Worm (Caenorhabditis elegans) whole organism, L4 larva: ENCODE results near the gene npr-43.

Experiments used
- D1046.2 ChIP-seq: fragments of 200-800 bp; sonication (Bioruptor generic); IDR thresholded peaks from 2 replicates; pipeline ENCODE4 v1.3.6; 2022; ENCODE audit warnings: missing genetic modification characterization, missing compliant biosample characterization
- F37D6.2 ChIP-seq: sonication (generic microtip); optimal IDR thresholded peaks from 2 replicates; lab custom pipeline; 2016; ENCODE audit warnings: mild to moderate bottlenecking, missing genetic modification characterization, missing compliant biosample characterization
- R02D3.7 ChIP-seq: fragments of 150-350 bp; sonication (generic microtip); optimal IDR thresholded peaks from 3 replicates; lab custom pipeline; 2014; ENCODE audit warnings: missing biosample characterization, missing genetic modification characterization
- T26A8.4 ChIP-seq: fragments of 200-800 bp; sonication (Bioruptor generic); IDR thresholded peaks from 2 replicates; pipeline ENCODE4 v1.3.6; 2022; ENCODE audit warnings: missing genetic modification characterization, missing compliant biosample characterization
- Y48G9A.11 ChIP-seq: fragments of 200-800 bp; sonication (Bioruptor generic); IDR thresholded peaks from 2 replicates; pipeline ENCODE4 v1.3.6; 2022; ENCODE audit warnings: missing genetic modification reagents, missing genetic modification characterization, missing compliant biosample characterization
- Y5F2A.4 ChIP-seq: fragments of 200-800 bp; sonication (Bioruptor generic); optimal IDR thresholded peaks from 2 replicates; lab custom pipeline; 2018; ENCODE audit warnings: mild to moderate bottlenecking, missing genetic modification characterization, missing compliant biosample characterization
- ZK337.2 ChIP-seq: fragments of 200-800 bp; sonication (Bioruptor generic); IDR thresholded peaks from 2 replicates; pipeline ENCODE4 v1.3.6; 2022; ENCODE audit warnings: missing genetic modification reagents, missing genetic modification characterization, missing compliant biosample characterization
- ZK546.5 ChIP-seq, 2 experiments: sonication (generic microtip); optimal IDR thresholded peaks; 2 replicates each; lab custom pipeline; 2017; ENCODE audit warnings: missing biosample characterization in 2 of 2, missing genetic modification characterization in 2 of 2
- aha-1 ChIP-seq: fragments of 150-350 bp; peaks from one replicate; lab custom pipeline; 2014; ENCODE audit warnings: missing biosample characterization, missing genetic modification characterization
- attf-4 ChIP-seq: sonication (generic microtip); optimal IDR thresholded peaks from 3 replicates; lab custom pipeline; 2017; ENCODE audit warnings: missing biosample characterization, missing genetic modification characterization
- ceh-20 ChIP-seq: fragments of 200-800 bp; sonication (Bioruptor generic); IDR thresholded peaks from 2 replicates; pipeline ENCODE4 v1.3.6; 2022; ENCODE audit warnings: missing genetic modification reagents, missing genetic modification characterization, missing compliant biosample characterization
- ceh-28 ChIP-seq: fragments of 150-350 bp; optimal IDR thresholded peaks from 2 replicates; lab custom pipeline; 2014; ENCODE audit warnings: missing biosample characterization, missing genetic modification reagents, missing genetic modification characterization
- ceh-32 ChIP-seq: sonication (generic microtip); optimal IDR thresholded peaks from 2 replicates; lab custom pipeline; 2016; ENCODE audit warnings: mild to moderate bottlenecking, missing genetic modification characterization, missing compliant biosample characterization; ENCODE audit not compliant: poor library complexity
- cey-2 ChIP-seq: sonication (generic microtip); optimal IDR thresholded peaks from 3 replicates; lab custom pipeline; 2017; ENCODE audit warnings: missing genetic modification characterization, mild to moderate bottlenecking, missing compliant biosample characterization, antibody characterized with exemption, borderline replicate concordance; ENCODE audit not compliant: insufficient read depth
- daf-19 ChIP-seq: fragments of 200-800 bp; sonication (Bioruptor generic); conservative IDR thresholded peaks from 2 replicates; pipeline ENCODE4 v1.3.6; 2022; ENCODE audit warnings: missing genetic modification characterization, missing compliant biosample characterization
- dmd-6 ChIP-seq: fragments of 200-800 bp; sonication (Bioruptor generic); IDR thresholded peaks from 2 replicates; pipeline ENCODE4 v1.3.6; 2022; ENCODE audit warnings: missing genetic modification reagents, missing genetic modification characterization, missing compliant biosample characterization
- dpl-1 ChIP-seq: fragments of 150-350 bp; optimal IDR thresholded peaks from 2 replicates; lab custom pipeline; 2014; ENCODE audit warnings: missing biosample characterization, missing genetic modification reagents, missing genetic modification characterization
- duxl-1 ChIP-seq: sonication (generic microtip); optimal IDR thresholded peaks from 2 replicates; lab custom pipeline; 2016; ENCODE audit warnings: mild to moderate bottlenecking, missing genetic modification characterization, moderate library complexity, missing compliant biosample characterization; ENCODE audit not compliant: poor library complexity
- dve-1 ChIP-seq: sonication (generic microtip); optimal IDR thresholded peaks from 2 replicates; lab custom pipeline; 2017; ENCODE audit warnings: antibody characterized with exemption, mild to moderate bottlenecking, missing genetic modification characterization, missing compliant biosample characterization; ENCODE audit not compliant: insufficient read depth
- fkh-10 ChIP-seq: fragments of 150-350 bp; optimal IDR thresholded peaks from 2 replicates; lab custom pipeline; 2014; ENCODE audit warnings: missing biosample characterization, missing genetic modification reagents, missing genetic modification characterization
- fos-1 ChIP-seq: fragments of 150-350 bp; optimal IDR thresholded peaks from 2 replicates; lab custom pipeline; 2014; ENCODE audit warnings: missing biosample characterization, missing genetic modification characterization
- gei-8 ChIP-seq: fragments of 200-800 bp; sonication (Bioruptor generic); optimal IDR thresholded peaks from 2 replicates; lab custom pipeline; 2018; ENCODE audit warnings: mild to moderate bottlenecking, missing genetic modification characterization, missing compliant biosample characterization
- hif-1 ChIP-seq, 2 experiments: sonication (generic microtip); optimal IDR thresholded peaks; 2 replicates each; lab custom pipeline; 2016 to 2017; ENCODE audit warnings: missing compliant biosample characterization in 2 of 2, missing genetic modification characterization in 2 of 2, missing genetic modification reagents in 2 of 2, missing genotype in 2 of 2, mild to moderate bottlenecking in 1 of 2
- hlh-11 ChIP-seq: fragments of 200-800 bp; sonication (Bioruptor generic); optimal IDR thresholded peaks from 2 replicates; lab custom pipeline; 2018; ENCODE audit warnings: mild to moderate bottlenecking, missing genetic modification characterization, missing compliant biosample characterization
- hmg-1.1 ChIP-seq: fragments of 200-800 bp; sonication (Bioruptor generic); IDR thresholded peaks from 2 replicates; pipeline ENCODE4 v1.3.6; 2022; ENCODE audit warnings: missing genetic modification reagents, missing genetic modification characterization, missing compliant biosample characterization
- lir-3 ChIP-seq: sonication (generic microtip); optimal IDR thresholded peaks from 2 replicates; lab custom pipeline; 2016; ENCODE audit warnings: mild to moderate bottlenecking, missing genetic modification characterization, missing compliant biosample characterization
- mes-2 ChIP-seq: sonication (generic microtip); optimal IDR thresholded peaks from 2 replicates; lab custom pipeline; 2016; ENCODE audit warnings: missing genotype, mild to moderate bottlenecking, missing genetic modification characterization, missing compliant biosample characterization; ENCODE audit not compliant: poor library complexity, severe bottlenecking
- mxl-2 ChIP-seq: fragments of 200-800 bp; sonication (Bioruptor generic); conservative IDR thresholded peaks from 2 replicates; pipeline ENCODE4 v1.3.6; 2022; ENCODE audit warnings: missing genetic modification reagents, missing genetic modification characterization, missing compliant biosample characterization
- mxl-3 ChIP-seq: fragments of 200-800 bp; sonication (Bioruptor generic); optimal IDR thresholded peaks from 2 replicates; lab custom pipeline; 2018; ENCODE audit warnings: mild to moderate bottlenecking, missing genetic modification characterization, missing compliant biosample characterization
- nhr-237 ChIP-seq: sonication (generic microtip); optimal IDR thresholded peaks from 2 replicates; lab custom pipeline; 2017; ENCODE audit warnings: missing biosample characterization, missing genetic modification characterization
- nhr-25 ChIP-seq: sonication (generic microtip); optimal IDR thresholded peaks from 2 replicates; lab custom pipeline; 2017; ENCODE audit warnings: missing genetic modification characterization, mild to moderate bottlenecking, missing compliant biosample characterization, antibody characterized with exemption, moderate library complexity, borderline replicate concordance; ENCODE audit not compliant: insufficient read depth
- nhr-6 ChIP-seq: fragments of 150-350 bp; optimal IDR thresholded peaks from 2 replicates; lab custom pipeline; 2014; ENCODE audit warnings: missing biosample characterization, missing genetic modification characterization
- nhr-77 ChIP-seq: fragments of 150-350 bp; optimal IDR thresholded peaks from 2 replicates; lab custom pipeline; 2014; ENCODE audit warnings: missing biosample characterization, missing genetic modification characterization
- php-3 ChIP-seq: fragments of 200-800 bp; sonication (Bioruptor generic); IDR thresholded peaks from 2 replicates; pipeline ENCODE4 v1.3.6; 2022; ENCODE audit warnings: missing genetic modification reagents, missing genetic modification characterization, missing compliant biosample characterization
- sdz-12 ChIP-seq: fragments of 200-800 bp; sonication (Bioruptor generic); optimal IDR thresholded peaks from 2 replicates; lab custom pipeline; 2018; ENCODE audit warnings: mild to moderate bottlenecking, missing genetic modification characterization, missing compliant biosample characterization
- set-16 ChIP-seq: fragments of 200-800 bp; sonication (Bioruptor generic); IDR thresholded peaks from 2 replicates; pipeline ENCODE4 v1.3.6; 2022; ENCODE audit warnings: missing genetic modification reagents, missing genetic modification characterization, missing compliant biosample characterization
- skn-1 ChIP-seq: fragments of 150-350 bp; optimal IDR thresholded peaks from 2 replicates; lab custom pipeline; 2014; ENCODE audit warnings: missing biosample characterization, missing genetic modification characterization
- snpc-1.2 ChIP-seq: fragments of 200-800 bp; sonication (Bioruptor generic); IDR thresholded peaks from 2 replicates; pipeline ENCODE4 v1.3.6; 2022; ENCODE audit warnings: missing genetic modification reagents, missing genetic modification characterization, missing compliant biosample characterization
- spr-3 ChIP-seq: fragments of 200-800 bp; sonication (Bioruptor generic); optimal IDR thresholded peaks from 2 replicates; lab custom pipeline; 2018; ENCODE audit warnings: mild to moderate bottlenecking, missing genetic modification characterization, missing compliant biosample characterization
- unc-130 ChIP-seq: sonication (generic microtip); optimal IDR thresholded peaks from 2 replicates; lab custom pipeline; 2016; ENCODE audit warnings: missing genetic modification reagents, missing genetic modification characterization, missing compliant biosample characterization
- unc-39 ChIP-seq: sonication (generic microtip); optimal IDR thresholded peaks from 2 replicates; lab custom pipeline; 2017; ENCODE audit warnings: missing biosample characterization, missing genetic modification characterization
- zag-1 ChIP-seq: fragments of 150-350 bp; optimal IDR thresholded peaks from 2 replicates; lab custom pipeline; 2014; ENCODE audit warnings: missing biosample characterization, missing genetic modification characterization
- zip-2 ChIP-seq: fragments of 150-350 bp; optimal IDR thresholded peaks from 2 replicates; lab custom pipeline; 2014; ENCODE audit warnings: missing biosample characterization, missing genetic modification characterization

Gene npr-43

DNA sequence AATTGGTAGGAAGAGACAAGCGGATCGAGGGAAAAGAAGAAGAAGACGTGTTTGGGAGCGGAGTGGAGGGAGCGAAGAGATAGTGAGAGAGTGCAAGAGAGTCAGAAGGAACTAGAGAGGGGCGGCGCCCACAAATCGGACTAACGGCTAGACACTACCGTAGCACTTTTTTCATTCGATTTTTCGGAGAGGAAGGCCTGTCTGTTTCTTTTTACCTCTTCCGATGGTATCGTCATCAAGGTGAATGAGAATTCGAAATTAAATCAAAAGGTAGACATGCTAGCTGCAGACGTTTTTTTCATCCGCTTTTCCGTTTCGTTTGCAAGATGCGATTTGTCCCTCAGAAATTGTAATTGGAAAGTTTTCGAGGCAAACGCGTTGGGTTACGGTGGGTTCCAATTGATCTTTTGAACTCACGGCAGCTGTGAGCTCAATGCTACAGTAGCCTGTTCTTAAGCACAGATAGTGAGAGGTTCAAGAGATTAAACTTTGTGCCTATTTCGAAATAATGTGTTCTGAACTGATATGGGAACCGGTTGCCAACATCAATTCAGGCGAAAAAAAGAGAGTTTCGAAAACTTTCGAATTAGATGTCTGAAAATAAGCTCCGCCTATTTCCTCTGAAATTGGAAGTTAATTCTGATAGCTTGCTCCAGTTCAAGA is 14.2 kb downstream of the npr-43 start (continued):
- TF ChIP-seq D1046.2 (no peak), Y48G9A.11 (GFP tag; lab: Robert Waterston, UW) (no peak), fos-1 (tag; lab: Kevin White, UChicago) (no peak), duxl-1 (tag; lab: Kevin White, UChicago) (peak; percentile 9), cey-2 (tag; lab: Kevin White, UChicago) (no peak), zip-2 (tag; lab: Kevin White, UChicago) (no peak), php-3 (GFP tag; lab: Robert Waterston, UW) (no peak), sdz-12 (no peak), nhr-6 (tag; lab: Kevin White, UChicago) (peak; percentile 57), hlh-11 (peak; percentile 58), nhr-25 (tag; lab: Kevin White, UChicago) (peak; percentile 96), mxl-2 (GFP tag; lab: Robert Waterston, UW) (no peak), ceh-32 (no peak), set-16 (peak; percentile 38; the same call in 1 of the 2 replicates), ceh-20 (0 out of 2 replicates have a peak, but pooled peaks have one; percentile 30), attf-4 (tag; lab: Kevin White, UChicago) (no peak), dve-1 (tag; lab: Kevin White, UChicago) (peak; percentile 7), unc-39 (tag; lab: Kevin White, UChicago) (no peak), ceh-28 (tag; lab: Kevin White, UChicago) (no peak), T26A8.4 (GFP tag; lab: Robert Waterston, UW) (peak; percentile 25; the same call in 1 of the 2 replicates), mxl-3 (GFP tag; lab: Kevin White, UChicago) (peak; percentile 52), snpc-1.2 (GFP tag; lab: Robert Waterston, UW) (no peak), hif-1 (tag; optimal IDR thresholded peaks at IDR 0.05; lab: Kevin White, UChicago) (no peak), spr-3 (GFP tag; lab: Kevin White, UChicago) (no peak), skn-1 (tag; lab: Kevin White, UChicago) (no peak), mes-2 (tag; lab: Kevin White, UChicago) (peak; percentile 38), Y5F2A.4 (GFP tag; lab: Kevin White, UChicago) (no peak), zag-1 (no peak), daf-19 (GFP tag; lab: Robert Waterston, UW) (peak; percentile 68; the same call in 1 of the 2 replicates), nhr-77 (tag; lab: Kevin White, UChicago) (no peak), hmg-1.1 (peak; percentile 62), nhr-237 (tag; lab: Kevin White, UChicago) (no peak), unc-130 (GFP tag; lab: Kevin White, UChicago) (no peak), R02D3.7 (tag; lab: Kevin White, UChicago) (no peak), lir-3 (no peak), dpl-1 (GFP tag; lab: Kevin White, UChicago) (no peak), dmd-6 (GFP tag; lab: Robert Waterston, UW) (peak; percentile 23), ZK546.5 (tag; optimal IDR thresholded peaks at IDR 0.05; lab: Kevin White, UChicago) (no peak), fkh-10 (no peak), aha-1 (tag; lab: Kevin White, UChicago) (peak; percentile 98), F37D6.2 (no peak), gei-8 (GFP tag; lab: Kevin White, UChicago) (no peak), ZK337.2 (GFP tag; lab: Robert Waterston, UW) (no peak)
